Fruit fly (Drosophila melanogaster) whole organism, adult: Measurements from ENCODE around the gene Mob2.

ENCODE experiments used
- CG12768 ChIP-seq: fragments of 200-800 bp; sonication (Bioruptor generic); optimal IDR thresholded peaks from 2 replicates; lab custom pipeline; 2017; ENCODE audit warnings: missing biosample characterization, missing genetic modification characterization, mild to moderate bottlenecking, moderate library complexity, missing genetic modification reagents
- CG33017 ChIP-seq: fragments of 200-800 bp; sonication (Bioruptor generic); optimal IDR thresholded peaks from 2 replicates; lab custom pipeline; 2018; ENCODE audit warnings: missing biosample characterization, mild to moderate bottlenecking, missing genetic modification characterization, moderate library complexity
- CG7101 ChIP-seq: fragments of 200-800 bp; sonication (Bioruptor generic); optimal IDR thresholded peaks from 2 replicates; lab custom pipeline; 2018; ENCODE audit warnings: missing biosample characterization, mild to moderate bottlenecking, missing genetic modification characterization, moderate library complexity
- Crg-1 ChIP-seq: fragments of 200-800 bp; sonication (Bioruptor generic); optimal IDR thresholded peaks from 2 replicates; lab custom pipeline; 2016; ENCODE audit warnings: missing biosample characterization, missing genetic modification characterization
- Mnt ChIP-seq: fragments of 200-800 bp; sonication (Bioruptor generic); optimal IDR thresholded peaks from 2 replicates; lab custom pipeline; 2016; ENCODE audit warnings: missing biosample characterization, mild to moderate bottlenecking, missing genetic modification characterization
- cic ChIP-seq: fragments of 200-800 bp; sonication (Bioruptor generic); optimal IDR thresholded peaks from 2 replicates; lab custom pipeline; 2017; ENCODE audit warnings: missing biosample characterization, mild to moderate bottlenecking, missing genetic modification characterization, moderate library complexity
- kay ChIP-seq: fragments of 200-800 bp; sonication (Bioruptor generic); peaks from one replicate; lab custom pipeline; 2016; ENCODE audit warnings: missing biosample characterization, missing genetic modification characterization, borderline replicate concordance
- ovo ChIP-seq: fragments of 200-800 bp; sonication (Bioruptor generic); optimal IDR thresholded peaks from 2 replicates; lab custom pipeline; 2016; ENCODE audit warnings: missing biosample characterization, missing genetic modification characterization
- pad ChIP-seq: fragments of 200-800 bp; sonication (Bioruptor generic); optimal IDR thresholded peaks from 3 replicates; lab custom pipeline; 2017; ENCODE audit warnings: missing biosample characterization, missing genetic modification characterization, mild to moderate bottlenecking, moderate library complexity, missing genetic modification reagents
- tj ChIP-seq: fragments of 200-800 bp; sonication (Bioruptor generic); optimal IDR thresholded peaks from 3 replicates; lab custom pipeline; 2017; ENCODE audit warnings: missing biosample characterization, mild to moderate bottlenecking, missing genetic modification characterization, moderate library complexity
- toe ChIP-seq: fragments of 200-800 bp; sonication (Bioruptor generic); optimal IDR thresholded peaks from 2 replicates; lab custom pipeline; 2016; ENCODE audit warnings: missing biosample characterization, missing genetic modification characterization

- TF ChIP-seq Crg-1 (GFP tag; lab: Kevin White, UChicago), result no peak
- no peak for TF ChIP-seq pad (GFP tag; lab: Kevin White, UChicago)
- TF ChIP-seq kay (GFP tag; lab: Kevin White, UChicago), result no peak
- no peak for TF ChIP-seq ovo (GFP tag; lab: Kevin White, UChicago)
- TF ChIP-seq CG7101, result no peak
- TF ChIP-seq tj, result no peak
- no peak for TF ChIP-seq cic
- no peak for TF ChIP-seq toe (GFP tag; lab: Kevin White, UChicago)
- TF ChIP-seq CG12768 (GFP tag; lab: Kevin White, UChicago), result no peak
- no peak for TF ChIP-seq Mnt (GFP tag; lab: Kevin White, UChicago)
- TF ChIP-seq CG33017 (tag; lab: Kevin White, UChicago), result no peak
Observed at dm6 chr3L:11533704-11534319, 28.2 kb downstream of the Mob2 start.
